Worm (Caenorhabditis elegans) whole organism, L2 larva: Measurements from ENCODE around the gene C39F7.1.

Experiments used
- F13H6.1 ChIP-seq: sonication (generic microtip); optimal IDR thresholded peaks from 2 replicates; lab custom pipeline; 2016; ENCODE audit warnings: missing genetic modification characterization, missing compliant biosample characterization
- ZK546.5 ChIP-seq: sonication (generic microtip); optimal IDR thresholded peaks from 2 replicates; lab custom pipeline; 2017; ENCODE audit warnings: missing biosample characterization, missing genetic modification characterization
- aly-2 ChIP-seq: fragments of 150-350 bp; optimal IDR thresholded peaks from 2 replicates; lab custom pipeline; 2014; ENCODE audit warnings: missing biosample characterization, missing genetic modification characterization
- ceh-82 ChIP-seq: fragments of 150-350 bp; optimal IDR thresholded peaks from 2 replicates; lab custom pipeline; 2014; ENCODE audit warnings: missing biosample characterization, missing genetic modification characterization
- elt-3 ChIP-seq: sonication (generic microtip); optimal IDR thresholded peaks from 2 replicates; lab custom pipeline; 2017; ENCODE audit warnings: missing biosample characterization, missing genetic modification characterization
- lin-11 ChIP-seq: fragments of 150-350 bp; sonication (generic microtip); optimal IDR thresholded peaks from 2 replicates; lab custom pipeline; 2014; ENCODE audit warnings: missing biosample characterization, missing genetic modification characterization, inconsistent platforms, mixed read lengths
- lsy-2 ChIP-seq, 2 experiments: fragments of 150-350 bp in 1 of 2; sonication (generic microtip) in 1 of 2; optimal IDR thresholded peaks; 2 replicates each; lab custom pipeline; 2014 to 2017; ENCODE audit warnings: missing biosample characterization in 2 of 2, missing genetic modification characterization in 2 of 2
- nhr-10 ChIP-seq: sonication (generic microtip); optimal IDR thresholded peaks from 2 replicates; lab custom pipeline; 2017; ENCODE audit warnings: missing biosample characterization, missing genetic modification characterization
- nhr-6 ChIP-seq: fragments of 150-350 bp; optimal IDR thresholded peaks from 2 replicates; lab custom pipeline; 2014; ENCODE audit warnings: missing biosample characterization, missing genetic modification characterization
- unc-39 ChIP-seq: fragments of 150-350 bp; optimal IDR thresholded peaks from 2 replicates; lab custom pipeline; 2014; ENCODE audit warnings: missing biosample characterization, missing genetic modification characterization

ce11 chrV:1252794-1253193, 7.3 kb upstream of the C39F7.1 start:
- TF ChIP-seq unc-39 (tag; lab: Kevin White, UChicago) (no peak), lsy-2 (tag; optimal IDR thresholded peaks at IDR 0.05; lab: Kevin White, UChicago) (no peak), F13H6.1 (tag; lab: Kevin White, UChicago) (no peak), ZK546.5 (tag; lab: Kevin White, UChicago) (no peak), aly-2 (tag; lab: Kevin White, UChicago) (no peak), nhr-6 (tag; lab: Kevin White, UChicago) (no peak), ceh-82 (tag; lab: Kevin White, UChicago) (no peak), lin-11 (no peak), nhr-10 (tag; lab: Kevin White, UChicago) (no peak), elt-3 (no peak)
